Fruit fly (Drosophila melanogaster) whole organism, pupa: ENCODE measurements around the gene Dysb.
A peak's percentile ranks its signal among the peaks of the same experiment; 100 is the strongest.

Source experiments
- CG10348 ChIP-seq: fragments of 200-800 bp; sonication (Bioruptor generic); IDR thresholded peaks from 2 replicates; pipeline ENCODE4 v1.3.6; 2022; ENCODE audit warnings: missing biosample characterization, missing genetic modification characterization
- CG14655 ChIP-seq: fragments of 200-800 bp; sonication (Bioruptor generic); optimal IDR thresholded peaks from 3 replicates; lab custom pipeline; 2017; ENCODE audit warnings: mild to moderate bottlenecking, missing biosample characterization, missing genetic modification reagents, missing genetic modification characterization
- CG15710 ChIP-seq: fragments of 200-800 bp; sonication (Bioruptor generic); optimal IDR thresholded peaks from 2 replicates; lab custom pipeline; 2018; ENCODE audit warnings: missing biosample characterization, mild to moderate bottlenecking, missing genetic modification characterization, moderate library complexity
- CG17806 ChIP-seq: fragments of 200-800 bp; sonication (Bioruptor generic); optimal IDR thresholded peaks from 2 replicates; lab custom pipeline; 2018; ENCODE audit warnings: missing biosample characterization, mild to moderate bottlenecking, missing genetic modification characterization, moderate library complexity
- CG32121 ChIP-seq: fragments of 200-800 bp; sonication (Bioruptor generic); IDR thresholded peaks from 2 replicates; pipeline ENCODE4 v1.3.6; 2022; ENCODE audit warnings: missing biosample characterization, missing genetic modification characterization
- CG34367 ChIP-seq: fragments of 200-800 bp; sonication (Bioruptor generic); optimal IDR thresholded peaks from 2 replicates; lab custom pipeline; 2018; ENCODE audit warnings: missing biosample characterization, mild to moderate bottlenecking, missing genetic modification characterization
- CG8159 ChIP-seq: fragments of 200-800 bp; sonication (Bioruptor generic); optimal IDR thresholded peaks from 3 replicates; lab custom pipeline; 2018; ENCODE audit warnings: missing biosample characterization, mild to moderate bottlenecking, missing genetic modification characterization, moderate library complexity
- CG8301 ChIP-seq: fragments of 200-800 bp; sonication (Bioruptor generic); optimal IDR thresholded peaks from 2 replicates; lab custom pipeline; 2018; ENCODE audit warnings: missing biosample characterization, mild to moderate bottlenecking, missing genetic modification characterization
- CG9948 ChIP-seq: fragments of 200-800 bp; sonication (Bioruptor generic); optimal IDR thresholded peaks from 2 replicates; lab custom pipeline; 2018; ENCODE audit warnings: missing biosample characterization, mild to moderate bottlenecking, missing genetic modification characterization, moderate library complexity
- D1 ChIP-seq: fragments of 200-800 bp; sonication (Bioruptor generic); optimal IDR thresholded peaks from 2 replicates; lab custom pipeline; 2018; ENCODE audit warnings: missing biosample characterization, mild to moderate bottlenecking, missing genetic modification characterization, moderate library complexity
- EcR ChIP-seq: fragments of 200-800 bp; sonication (Bioruptor generic); optimal IDR thresholded peaks from 3 replicates; lab custom pipeline; 2019; ENCODE audit warnings: missing biosample characterization, missing genetic modification characterization, mild to moderate bottlenecking, moderate library complexity, missing genetic modification reagents
- fd96Ca ChIP-seq: fragments of 200-800 bp; sonication (Bioruptor generic); IDR thresholded peaks from 3 replicates; pipeline ENCODE4 v1.3.6; 2022; ENCODE audit warnings: missing biosample characterization, missing genetic modification characterization
- gl ChIP-seq: fragments of 200-800 bp; sonication (Bioruptor generic); optimal IDR thresholded peaks from 2 replicates; lab custom pipeline; 2018; ENCODE audit warnings: missing biosample characterization, mild to moderate bottlenecking, missing genetic modification characterization

DNA sequence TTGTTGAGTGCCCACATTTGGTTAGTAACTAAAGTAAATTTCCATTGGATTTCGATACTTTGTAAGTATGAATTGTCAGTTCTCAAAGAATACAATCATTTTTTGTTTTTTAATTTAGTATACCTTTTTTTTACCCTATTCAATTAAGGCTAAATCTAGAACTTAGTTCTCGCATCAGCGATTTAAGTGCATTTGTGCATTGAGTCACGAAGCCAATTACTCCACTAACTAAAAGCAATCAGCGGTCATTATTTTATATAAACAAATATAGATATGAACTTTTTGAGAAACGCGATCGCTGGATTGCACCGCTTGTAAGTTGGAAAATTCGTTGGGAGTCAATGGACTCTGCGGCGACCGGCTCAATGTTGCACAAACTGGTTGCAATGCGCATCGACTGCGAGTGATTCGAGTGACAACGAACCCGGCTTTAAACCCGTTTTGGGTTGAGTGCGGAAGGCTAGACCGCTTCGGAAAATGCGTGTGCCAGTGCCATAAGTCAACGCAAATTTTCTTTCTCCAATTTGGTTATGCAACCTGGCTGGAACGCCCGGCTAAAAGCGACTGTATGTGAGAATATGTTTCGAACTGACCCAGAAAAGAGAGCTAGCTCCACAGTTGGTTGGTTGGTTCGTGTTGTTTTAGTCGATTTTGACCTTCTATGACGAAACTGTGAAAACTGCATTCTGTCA, 43.6 kb upstream of the Dysb start:
- peak; percentile 94 for TF ChIP-seq EcR (GFP tag; lab: Kevin White, UChicago)
- no peak for TF ChIP-seq CG14655 (GFP tag; lab: Kevin White, UChicago)
- TF ChIP-seq CG15710, result no peak
- no peak for TF ChIP-seq fd96Ca (GFP tag; lab: Robert Waterston, UW)
- no peak for TF ChIP-seq CG17806 (tag; lab: Kevin White, UChicago)
- no peak for TF ChIP-seq CG32121 (GFP tag; lab: Robert Waterston, UW)
- no peak for TF ChIP-seq D1
- no peak for TF ChIP-seq CG34367 (tag; lab: Kevin White, UChicago)
- no peak for TF ChIP-seq gl (tag; lab: Kevin White, UChicago)
- no peak for TF ChIP-seq CG10348 (GFP tag; lab: Robert Waterston, UW)
- TF ChIP-seq CG8159 (tag; lab: Kevin White, UChicago), result no peak
- no peak for TF ChIP-seq CG9948 (tag; lab: Kevin White, UChicago)
- no peak for TF ChIP-seq CG8301 (tag; lab: Kevin White, UChicago)
